Fruit fly (Drosophila melanogaster) whole organism, embryonic: ENCODE data around the gene Frmd5.
A peak's percentile ranks its signal among the peaks of the same experiment; 100 is the strongest.

Experiments
- Ada2b ChIP-seq: fragments of 200-800 bp; sonication (Bioruptor generic); IDR thresholded peaks from 2 replicates; pipeline ENCODE4 v1.3.6; 2022; ENCODE audit warnings: missing biosample characterization, missing genetic modification characterization
- B-H1 ChIP-seq: fragments of 200-800 bp; sonication (Bioruptor generic); IDR thresholded peaks from 3 replicates; pipeline ENCODE4 v1.3.6; 2022; ENCODE audit warnings: missing biosample characterization, missing genetic modification characterization
- Bdp1 ChIP-seq: fragments of 200-800 bp; sonication (Bioruptor generic); optimal IDR thresholded peaks from 3 replicates; lab custom pipeline; 2016; ENCODE audit warnings: missing biosample characterization, missing genetic modification characterization
- CG12155 ChIP-seq: fragments of 200-800 bp; sonication (Bioruptor generic); optimal IDR thresholded peaks from 3 replicates; lab custom pipeline; 2016; ENCODE audit warnings: missing biosample characterization, missing genetic modification characterization
- CG14014 ChIP-seq: fragments of 200-800 bp; sonication (Bioruptor generic); IDR thresholded peaks from 2 replicates; pipeline ENCODE4 v1.3.6; 2022; ENCODE audit warnings: missing biosample characterization, missing genetic modification characterization
- CG14441 ChIP-seq: fragments of 200-800 bp; sonication (Bioruptor generic); IDR thresholded peaks from 2 replicates; pipeline ENCODE4 v1.3.6; 2022; ENCODE audit warnings: missing biosample characterization, missing genetic modification characterization
- CG14710 ChIP-seq: fragments of 200-800 bp; sonication (Bioruptor generic); optimal IDR thresholded peaks from 3 replicates; lab custom pipeline; 2019; ENCODE audit warnings: missing biosample characterization, mild to moderate bottlenecking, missing genetic modification characterization, moderate library complexity
- CG16815 ChIP-seq: fragments of 200-800 bp; sonication (Bioruptor generic); optimal IDR thresholded peaks from 3 replicates; lab custom pipeline; 2017; ENCODE audit warnings: missing biosample characterization, mild to moderate bottlenecking, missing genetic modification characterization
- CG17359 ChIP-seq: fragments of 200-800 bp; sonication (Bioruptor generic); optimal IDR thresholded peaks from 3 replicates; lab custom pipeline; 2018; ENCODE audit warnings: missing biosample characterization, mild to moderate bottlenecking, missing genetic modification characterization, moderate library complexity
- CG17612 ChIP-seq: fragments of 200-800 bp; sonication (Bioruptor generic); IDR thresholded peaks from 2 replicates; pipeline ENCODE4 v1.3.6; 2022; ENCODE audit warnings: missing biosample characterization, missing genetic modification characterization
- CG1792 ChIP-seq: fragments of 200-800 bp; sonication (Bioruptor generic); optimal IDR thresholded peaks from 2 replicates; lab custom pipeline; 2016; ENCODE audit warnings: missing biosample characterization, missing genetic modification characterization
- CG31365 ChIP-seq: fragments of 200-800 bp; sonication (Bioruptor generic); optimal IDR thresholded peaks from 2 replicates; lab custom pipeline; 2018; ENCODE audit warnings: missing biosample characterization, mild to moderate bottlenecking, missing genetic modification characterization
- CG32532 ChIP-seq: fragments of 200-800 bp; sonication (Bioruptor generic); IDR thresholded peaks from 2 replicates; pipeline ENCODE4 v1.3.6; 2022; ENCODE audit warnings: missing biosample characterization, missing genetic modification characterization
- CG33557 ChIP-seq: fragments of 200-800 bp; sonication (Bioruptor generic); optimal IDR thresholded peaks from 2 replicates; lab custom pipeline; 2019; ENCODE audit warnings: missing biosample characterization, mild to moderate bottlenecking, missing genetic modification characterization, moderate library complexity
- CG4328 ChIP-seq: fragments of 200-800 bp; sonication (Bioruptor generic); optimal IDR thresholded peaks from 3 replicates; lab custom pipeline; 2017; ENCODE audit warnings: missing biosample characterization, missing genetic modification reagents, missing genetic modification characterization
- CG5245 ChIP-seq: fragments of 200-800 bp; sonication (Bioruptor generic); optimal IDR thresholded peaks from 3 replicates; lab custom pipeline; 2016; ENCODE audit warnings: missing biosample characterization, missing genetic modification characterization
- CG7963 ChIP-seq: fragments of 200-800 bp; sonication (Bioruptor generic); IDR thresholded peaks from 3 replicates; pipeline ENCODE4 v1.3.6; 2022; ENCODE audit warnings: missing biosample characterization, missing genetic modification characterization; ENCODE audit not compliant: partially characterized antibody
- CG9437 ChIP-seq: fragments of 200-800 bp; sonication (Bioruptor generic); optimal IDR thresholded peaks from 2 replicates; lab custom pipeline; 2018; ENCODE audit warnings: missing biosample characterization, mild to moderate bottlenecking, missing genetic modification characterization
- CG9609 ChIP-seq: fragments of 200-800 bp; sonication (Bioruptor generic); optimal IDR thresholded peaks from 3 replicates; lab custom pipeline; 2016; ENCODE audit warnings: missing biosample characterization, missing genetic modification characterization
- CG9727 ChIP-seq: fragments of 200-800 bp; sonication (Bioruptor generic); optimal IDR thresholded peaks from 3 replicates; lab custom pipeline; 2017; ENCODE audit warnings: missing biosample characterization, mild to moderate bottlenecking, missing genetic modification characterization
- D19B ChIP-seq: fragments of 200-800 bp; sonication (Bioruptor generic); optimal IDR thresholded peaks from 2 replicates; lab custom pipeline; 2017; ENCODE audit warnings: missing biosample characterization, mild to moderate bottlenecking, missing genetic modification characterization
- ERR ChIP-seq: fragments of 200-800 bp; sonication (Bioruptor generic); optimal IDR thresholded peaks from 2 replicates; lab custom pipeline; 2016; ENCODE audit warnings: missing biosample characterization, missing genetic modification characterization
- Elba2 ChIP-seq: fragments of 200-800 bp; sonication (Bioruptor generic); optimal IDR thresholded peaks from 3 replicates; lab custom pipeline; 2016; ENCODE audit warnings: missing biosample characterization, missing genetic modification characterization
- Fer3 ChIP-seq: fragments of 200-800 bp; sonication (Bioruptor generic); optimal IDR thresholded peaks from 2 replicates; lab custom pipeline; 2018; ENCODE audit warnings: missing biosample characterization, mild to moderate bottlenecking, missing genetic modification characterization, moderate library complexity
- H2.0 ChIP-seq: fragments of 200-800 bp; sonication (Bioruptor generic); IDR thresholded peaks from 2 replicates; pipeline ENCODE4 v1.3.6; 2022; ENCODE audit warnings: missing biosample characterization, missing genetic modification characterization
- Hr39 ChIP-seq: fragments of >200 bp; optimal IDR thresholded peaks from 2 replicates; lab custom pipeline; 2017
- Hr78 ChIP-seq, 2 experiments: fragments of 200-800 bp in 1 of 2; fragments of >200 bp in 1 of 2; sonication (Bioruptor generic) in 1 of 2; optimal IDR thresholded peaks; 2 replicates each; lab custom pipeline; 2017 to 2019; ENCODE audit warnings: missing biosample characterization in 2 of 2, missing genetic modification characterization in 2 of 2, mild to moderate bottlenecking in 1 of 2, moderate library complexity in 1 of 2
- Hsf ChIP-seq: fragments of 200-800 bp; sonication (Bioruptor generic); optimal IDR thresholded peaks from 3 replicates; lab custom pipeline; 2016; ENCODE audit warnings: missing biosample characterization, missing genetic modification characterization
- Jarid2 ChIP-seq: fragments of 200-800 bp; sonication (Bioruptor generic); optimal IDR thresholded peaks from 3 replicates; lab custom pipeline; 2017; ENCODE audit warnings: mild to moderate bottlenecking, missing biosample characterization, missing genetic modification reagents, missing genetic modification characterization
- MBD-R2 ChIP-seq: fragments of 200-800 bp; sonication (Bioruptor generic); IDR thresholded peaks from 2 replicates; pipeline ENCODE4 v1.3.6; 2022; ENCODE audit warnings: missing biosample characterization, missing genetic modification characterization
- Med ChIP-seq: fragments of 200-800 bp; sonication (Bioruptor generic); peaks from one replicate; lab custom pipeline; 2016; ENCODE audit warnings: missing biosample characterization, missing genetic modification characterization, mild to moderate bottlenecking, inconsistent platforms, moderate library complexity
- Neu2 ChIP-seq: fragments of 200-800 bp; sonication (Bioruptor generic); optimal IDR thresholded peaks from 3 replicates; lab custom pipeline; 2016; ENCODE audit warnings: missing biosample characterization, missing genetic modification characterization, borderline replicate concordance
- Nf-YB ChIP-seq: fragments of 200-800 bp; sonication (Bioruptor generic); optimal IDR thresholded peaks from 3 replicates; lab custom pipeline; 2019; ENCODE audit warnings: missing biosample characterization, mild to moderate bottlenecking, missing genetic modification characterization, moderate library complexity
- NfI ChIP-seq: fragments of 200-800 bp; sonication (Bioruptor generic); optimal IDR thresholded peaks from 3 replicates; lab custom pipeline; 2018; ENCODE audit warnings: missing biosample characterization, mild to moderate bottlenecking, missing genetic modification characterization, moderate library complexity
- Oaz ChIP-seq: fragments of 200-800 bp; sonication (Bioruptor generic); IDR thresholded peaks from 2 replicates; pipeline ENCODE4 v1.3.6; 2022; ENCODE audit warnings: missing biosample characterization, missing genetic modification characterization
- Optix ChIP-seq: fragments of 200-800 bp; sonication (Bioruptor generic); IDR thresholded peaks from 3 replicates; pipeline ENCODE4 v1.3.6; 2022; ENCODE audit warnings: missing biosample characterization, missing genetic modification characterization
- PHDP ChIP-seq: fragments of 200-800 bp; sonication (Bioruptor generic); optimal IDR thresholded peaks from 3 replicates; lab custom pipeline; 2018; ENCODE audit warnings: missing biosample characterization, mild to moderate bottlenecking, missing genetic modification characterization, moderate library complexity
- Sin3A ChIP-seq: fragments of >200 bp; optimal IDR thresholded peaks from 2 replicates; lab custom pipeline; 2018
- Sox100B ChIP-seq: fragments of 200-800 bp; sonication (Bioruptor generic); optimal IDR thresholded peaks from 3 replicates; lab custom pipeline; 2018; ENCODE audit warnings: missing biosample characterization, mild to moderate bottlenecking, missing genetic modification characterization
- Taf1 ChIP-seq: fragments of 200-800 bp; sonication (Bioruptor generic); IDR thresholded peaks from 2 replicates; pipeline ENCODE4 v1.3.6; 2022; ENCODE audit warnings: missing biosample characterization, missing genetic modification characterization
- Vsx1 ChIP-seq: fragments of 200-800 bp; sonication (Bioruptor generic); optimal IDR thresholded peaks from 2 replicates; lab custom pipeline; 2017; ENCODE audit warnings: missing biosample characterization, mild to moderate bottlenecking, missing genetic modification characterization, missing genetic modification reagents
- ac ChIP-seq: fragments of 200-800 bp; sonication (Bioruptor generic); optimal IDR thresholded peaks from 3 replicates; lab custom pipeline; 2017; ENCODE audit warnings: missing biosample characterization, mild to moderate bottlenecking, missing genetic modification characterization
- bbx ChIP-seq: fragments of 200-800 bp; sonication (Bioruptor generic); IDR thresholded peaks from 2 replicates; pipeline ENCODE4 v1.3.6; 2022; ENCODE audit warnings: missing biosample characterization, missing genetic modification characterization; ENCODE audit not compliant: partially characterized antibody
- bigmax ChIP-seq: fragments of 200-800 bp; sonication (Bioruptor generic); optimal IDR thresholded peaks from 2 replicates; lab custom pipeline; 2018; ENCODE audit warnings: missing biosample characterization, mild to moderate bottlenecking, missing genetic modification characterization
- dysf ChIP-seq: fragments of 200-800 bp; sonication (Bioruptor generic); IDR thresholded peaks from 3 replicates; pipeline ENCODE4 v1.3.6; 2022; ENCODE audit warnings: missing biosample characterization, missing genetic modification characterization
- hkb ChIP-seq, 2 experiments: fragments of 200-800 bp in 1 of 2; fragments of >200 bp in 1 of 2; sonication (Bioruptor generic) in 1 of 2; IDR thresholded peaks in 1 of 2; optimal IDR thresholded peaks in 1 of 2; 2 replicates each; pipeline versions ENCODE4 v1.3.6 to Lab custom; 2017 to 2022; ENCODE audit warnings: missing biosample characterization in 1 of 2, missing genetic modification characterization in 1 of 2
- kni ChIP-seq: fragments of 200-800 bp; sonication (Bioruptor generic); optimal IDR thresholded peaks from 3 replicates; lab custom pipeline; 2017; ENCODE audit warnings: mild to moderate bottlenecking, missing biosample characterization, missing genetic modification reagents, missing genetic modification characterization
- p53 ChIP-seq: fragments of 200-800 bp; sonication (Bioruptor generic); optimal IDR thresholded peaks from 2 replicates; lab custom pipeline; 2016; ENCODE audit warnings: missing biosample characterization, missing genetic modification characterization
- pfk ChIP-seq: fragments of 200-800 bp; sonication (Bioruptor generic); optimal IDR thresholded peaks from 2 replicates; lab custom pipeline; 2018; ENCODE audit warnings: missing biosample characterization, mild to moderate bottlenecking, missing genetic modification characterization, moderate library complexity
- ttk ChIP-seq: fragments of 200-800 bp; sonication (Bioruptor generic); IDR thresholded peaks from 2 replicates; pipeline ENCODE4 v2.1.2; 2022; ENCODE audit warnings: missing biosample characterization, missing genetic modification characterization
- unpg ChIP-seq: fragments of 200-800 bp; sonication (Bioruptor generic); optimal IDR thresholded peaks from 3 replicates; lab custom pipeline; 2018; ENCODE audit warnings: missing biosample characterization, mild to moderate bottlenecking, missing genetic modification characterization, moderate library complexity

Frmd5 gene

DNA sequence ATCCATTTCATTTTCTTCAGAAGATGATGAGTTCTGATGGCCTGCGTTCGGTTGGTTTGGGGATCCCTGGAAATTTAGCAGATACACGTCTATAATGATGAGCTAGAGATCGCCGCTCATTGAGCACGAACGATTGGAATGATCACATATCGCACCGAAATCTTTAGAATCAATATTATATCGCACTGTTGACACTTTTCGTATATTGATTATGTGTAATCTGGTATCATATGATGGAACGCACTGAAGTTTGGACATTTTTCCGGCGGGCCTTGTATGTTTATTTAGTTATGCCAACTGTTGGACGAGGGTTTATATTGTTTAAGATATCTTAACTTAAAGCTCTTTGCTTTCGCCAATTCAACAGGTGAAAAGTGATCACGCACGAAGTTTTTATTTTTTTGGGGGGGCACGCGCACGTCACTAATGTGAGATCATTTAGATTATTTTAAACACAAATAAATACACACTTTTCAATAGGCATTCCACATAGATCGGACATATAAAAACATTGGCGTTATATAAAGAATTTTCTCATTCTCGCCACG is 23.1 kb upstream of the Frmd5 start (continued):
- no peak for TF ChIP-seq CG9609 (GFP tag; lab: Kevin White, UChicago)
- no peak for TF ChIP-seq p53 (GFP tag; lab: Kevin White, UChicago)
- TF ChIP-seq Hr39, result no peak
- no peak for TF ChIP-seq Vsx1
- TF ChIP-seq Oaz (GFP tag; lab: Robert Waterston, UW), result no peak
- TF ChIP-seq CG32532 (GFP tag; lab: Robert Waterston, UW), result 0 out of 2 replicates have a peak, but pooled peaks have one; percentile 29
- no peak for TF ChIP-seq CG4328 (GFP tag; lab: Kevin White, UChicago)
- no peak for TF ChIP-seq Fer3
- TF ChIP-seq bigmax (GFP tag; lab: Kevin White, UChicago), result no peak
- TF ChIP-seq CG31365, result no peak
- no peak for TF ChIP-seq Jarid2 (GFP tag; lab: Kevin White, UChicago)
- TF ChIP-seq D19B, result peak; percentile 12
- TF ChIP-seq CG1792, result no peak
- no peak for TF ChIP-seq Hr78 (GFP tag; optimal IDR thresholded peaks at IDR 0.05; lab: Kevin White, UChicago)
- TF ChIP-seq CG14710 (tag; lab: Kevin White, UChicago), result peak; percentile 7
- TF ChIP-seq ac (GFP tag; lab: Kevin White, UChicago), result no peak
- no peak for TF ChIP-seq bbx (GFP tag; lab: Robert Waterston, UW)
- no peak for TF ChIP-seq CG16815 (GFP tag; lab: Kevin White, UChicago)
- no peak for TF ChIP-seq dysf
- TF ChIP-seq Taf1, result no peak
- peak; percentile 75 for TF ChIP-seq Med (GFP tag; lab: Kevin White, UChicago)
- no peak for TF ChIP-seq CG14441 (GFP tag; lab: Robert Waterston, UW)
- TF ChIP-seq Optix (GFP tag; lab: Robert Waterston, UW), result no peak
- TF ChIP-seq CG9437 (GFP tag; lab: Kevin White, UChicago), result peak; percentile 7
- no peak for TF ChIP-seq Ada2b (GFP tag; lab: Robert Waterston, UW)
- TF ChIP-seq hkb (optimal IDR thresholded peaks at IDR 0.05; lab: Kevin White, UChicago), result no peak
- no peak for TF ChIP-seq hkb (GFP tag; IDR thresholded peaks at IDR 0.05; lab: Robert Waterston, UW)
- TF ChIP-seq CG17612, result no peak
- TF ChIP-seq ttk (GFP tag; lab: Robert Waterston, UW), result no peak
- no peak for TF ChIP-seq kni (GFP tag; lab: Kevin White, UChicago)
- peak; percentile 17 for TF ChIP-seq CG9727 (GFP tag; lab: Kevin White, UChicago)
- TF ChIP-seq pfk (GFP tag; lab: Kevin White, UChicago), result no peak
- TF ChIP-seq ERR (GFP tag; lab: Kevin White, UChicago), result no peak
- TF ChIP-seq CG33557 (GFP tag; lab: Kevin White, UChicago), result no peak
- no peak for TF ChIP-seq CG5245 (GFP tag; lab: Kevin White, UChicago)
- no peak for TF ChIP-seq Elba2 (GFP tag; lab: Kevin White, UChicago)
- TF ChIP-seq CG14014 (GFP tag; lab: Robert Waterston, UW), result 0 out of 2 replicates have a peak, but pooled peaks have one; percentile 34
- TF ChIP-seq unpg (GFP tag; lab: Kevin White, UChicago), result no peak
- no peak for TF ChIP-seq H2.0 (GFP tag; lab: Robert Waterston, UW)
- no peak for TF ChIP-seq Nf-YB
- no peak for TF ChIP-seq Bdp1 (GFP tag; lab: Kevin White, UChicago)
- no peak for TF ChIP-seq CG12155
- no peak for TF ChIP-seq Hsf
- TF ChIP-seq B-H1, result no peak
- TF ChIP-seq PHDP (tag; lab: Kevin White, UChicago), result no peak
- 0 out of 3 replicates have a peak, but pooled peaks have one; percentile 39 for TF ChIP-seq CG7963 (GFP tag; lab: Robert Waterston, UW)
- peak; percentile 33 for TF ChIP-seq Sox100B
- no peak for TF ChIP-seq Sin3A (lab: Kevin White, UChicago)
- no peak for TF ChIP-seq MBD-R2 (GFP tag; lab: Robert Waterston, UW)
- TF ChIP-seq CG17359 (tag; lab: Kevin White, UChicago), result no peak
- peak; percentile 16 for TF ChIP-seq NfI (GFP tag; lab: Kevin White, UChicago)
- TF ChIP-seq Neu2 (GFP tag; lab: Kevin White, UChicago), result no peak
